Worm (Caenorhabditis elegans) whole organism, L1 larva: Measurements from ENCODE around the gene Y15E3A.5.
A peak's percentile ranks its signal among the peaks of the same experiment; 100 is the strongest.

Experiments used
- aly-2 ChIP-seq: fragments of 150-350 bp; optimal IDR thresholded peaks from 2 replicates; lab custom pipeline; 2014; ENCODE audit warnings: missing biosample characterization, missing genetic modification characterization
- blmp-1 ChIP-seq: fragments of 150-350 bp; optimal IDR thresholded peaks from 2 replicates; lab custom pipeline; 2014; ENCODE audit warnings: missing biosample characterization, missing genetic modification characterization
- ceh-8 ChIP-seq: fragments of 200-800 bp; sonication (Bioruptor generic); optimal IDR thresholded peaks from 2 replicates; lab custom pipeline; 2018; ENCODE audit warnings: mild to moderate bottlenecking, missing genetic modification characterization, moderate library complexity, missing compliant biosample characterization
- dpl-1 ChIP-seq, 3 experiments: fragments of 150-350 bp in 2 of 3; sonication (generic microtip) in 1 of 3; optimal IDR thresholded peaks; 2 replicates each; lab custom pipeline; 2014 to 2017; ENCODE audit warnings: missing biosample characterization in 3 of 3, missing genetic modification characterization in 3 of 3, missing genetic modification reagents in 3 of 3
- efl-1 ChIP-seq, 4 experiments: fragments of 150-350 bp; optimal IDR thresholded peaks in 3 of 4; peaks in 1 of 4; 1 replicate in 1 of 4; 2 replicates in 3 of 4; lab custom pipeline; 2014; ENCODE audit warnings: missing biosample characterization in 2 of 4, missing genetic modification characterization in 2 of 4, missing genetic modification reagents in 2 of 4
- efl-3 ChIP-seq: fragments of 200-800 bp; sonication (Bioruptor generic); optimal IDR thresholded peaks from 2 replicates; lab custom pipeline; 2018; ENCODE audit warnings: mild to moderate bottlenecking, missing genetic modification characterization, missing compliant biosample characterization
- egl-27 ChIP-seq, 2 experiments: fragments of 150-350 bp in 1 of 2; sonication (generic microtip); optimal IDR thresholded peaks; 3 replicates each; lab custom pipeline; 2017 to 2018; ENCODE audit warnings: missing biosample characterization in 2 of 2, missing genetic modification characterization in 2 of 2, missing genetic modification reagents in 2 of 2
- fkh-10 ChIP-seq: sonication (generic microtip); optimal IDR thresholded peaks from 2 replicates; lab custom pipeline; 2017; ENCODE audit warnings: missing biosample characterization, missing genetic modification reagents, missing genetic modification characterization
- fkh-4 ChIP-seq: sonication (generic microtip); optimal IDR thresholded peaks from 2 replicates; lab custom pipeline; 2016; ENCODE audit warnings: missing compliant biosample characterization, missing genetic modification characterization, borderline replicate concordance
- fos-1 ChIP-seq: fragments of 150-350 bp; optimal IDR thresholded peaks from 2 replicates; lab custom pipeline; 2014; ENCODE audit warnings: missing biosample characterization, missing genetic modification characterization
- grh-1 ChIP-seq: fragments of 200-800 bp; sonication (Bioruptor generic); IDR thresholded peaks from 2 replicates; pipeline ENCODE4 v1.3.6; 2022; ENCODE audit warnings: missing genetic modification reagents, missing genetic modification characterization, missing compliant biosample characterization
- isw-1 ChIP-seq: fragments of 200-800 bp; sonication (Bioruptor generic); IDR thresholded peaks from 2 replicates; pipeline ENCODE4 v1.3.6; 2022; ENCODE audit warnings: missing genetic modification characterization, missing compliant biosample characterization
- lin-14 ChIP-seq: fragments of 200-800 bp; sonication (Bioruptor generic); optimal IDR thresholded peaks from 2 replicates; lab custom pipeline; 2018; ENCODE audit warnings: mild to moderate bottlenecking, missing genetic modification characterization, moderate library complexity, missing compliant biosample characterization
- lin-15B ChIP-seq: fragments of 150-350 bp; sonication (generic microtip); optimal IDR thresholded peaks from 3 replicates; lab custom pipeline; 2014; ENCODE audit warnings: missing biosample characterization, missing genetic modification characterization
- lsy-2 ChIP-seq, 2 experiments: fragments of 150-350 bp; optimal IDR thresholded peaks; 2 replicates each; lab custom pipeline; 2014; ENCODE audit warnings: missing biosample characterization in 2 of 2, missing genetic modification characterization in 2 of 2
- mdl-1 ChIP-seq, 2 experiments: fragments of 150-350 bp; optimal IDR thresholded peaks; 2 replicates each; lab custom pipeline; 2014 to 2017; ENCODE audit warnings: missing biosample characterization in 2 of 2, missing genetic modification characterization in 2 of 2, inconsistent platforms in 1 of 2
- mef-2 ChIP-seq: fragments of 150-350 bp; optimal IDR thresholded peaks from 2 replicates; lab custom pipeline; 2014; ENCODE audit warnings: missing biosample characterization, missing genetic modification characterization
- mep-1 ChIP-seq: fragments of 150-350 bp; optimal IDR thresholded peaks from 2 replicates; lab custom pipeline; 2014; ENCODE audit warnings: missing biosample characterization, missing genetic modification characterization
- nhr-11 ChIP-seq: fragments of 150-350 bp; optimal IDR thresholded peaks from 2 replicates; lab custom pipeline; 2014; ENCODE audit warnings: missing biosample characterization, missing genetic modification characterization
- nhr-19 ChIP-seq: fragments of 200-800 bp; sonication (Bioruptor generic); conservative IDR thresholded peaks from 2 replicates; pipeline ENCODE4 v1.3.6; 2022; ENCODE audit warnings: missing genetic modification characterization, missing compliant biosample characterization
- nhr-20 ChIP-seq: sonication (generic microtip); optimal IDR thresholded peaks from 2 replicates; lab custom pipeline; 2016; ENCODE audit warnings: mild to moderate bottlenecking, missing genetic modification characterization, missing compliant biosample characterization
- nhr-47 ChIP-seq: sonication (generic microtip); optimal IDR thresholded peaks from 2 replicates; lab custom pipeline; 2016; ENCODE audit warnings: mild to moderate bottlenecking, missing genetic modification characterization, moderate library complexity, missing compliant biosample characterization
- nhr-71 ChIP-seq: sonication (generic microtip); optimal IDR thresholded peaks from 2 replicates; lab custom pipeline; 2016; ENCODE audit warnings: mild to moderate bottlenecking, missing genetic modification characterization, moderate library complexity, missing compliant biosample characterization
- nhr-76 ChIP-seq: sonication (generic microtip); optimal IDR thresholded peaks from 2 replicates; lab custom pipeline; 2017; ENCODE audit warnings: missing biosample characterization, missing genetic modification characterization
- nhr-77 ChIP-seq: fragments of 150-350 bp; optimal IDR thresholded peaks from 2 replicates; lab custom pipeline; 2014; ENCODE audit warnings: missing biosample characterization, missing genetic modification characterization
- nhr-84 ChIP-seq: sonication (generic microtip); optimal IDR thresholded peaks from 2 replicates; lab custom pipeline; 2017; ENCODE audit warnings: missing biosample characterization, missing genetic modification characterization
- nhr-85 ChIP-seq: sonication (generic microtip); peaks from one replicate; lab custom pipeline; 2016; ENCODE audit warnings: missing genetic modification characterization, inconsistent platforms, missing compliant biosample characterization
- nhr-90 ChIP-seq: sonication (generic microtip); optimal IDR thresholded peaks from 2 replicates; lab custom pipeline; 2016; ENCODE audit warnings: mild to moderate bottlenecking, missing genetic modification characterization, missing compliant biosample characterization; ENCODE audit not compliant: poor library complexity
- pax-3 ChIP-seq: fragments of 200-800 bp; sonication (Bioruptor generic); optimal IDR thresholded peaks from 2 replicates; lab custom pipeline; 2018; ENCODE audit warnings: mild to moderate bottlenecking, missing genetic modification characterization, moderate library complexity, missing compliant biosample characterization
- pqm-1 ChIP-seq: sonication (generic microtip); optimal IDR thresholded peaks from 3 replicates; lab custom pipeline; 2017; ENCODE audit warnings: missing biosample characterization, missing genetic modification characterization
- rnt-1 ChIP-seq: sonication (generic microtip); optimal IDR thresholded peaks from 2 replicates; lab custom pipeline; 2016; ENCODE audit warnings: mild to moderate bottlenecking, missing genetic modification characterization, moderate library complexity, missing compliant biosample characterization
- skn-1 ChIP-seq: fragments of 150-350 bp; optimal IDR thresholded peaks from 2 replicates; lab custom pipeline; 2014; ENCODE audit warnings: missing biosample characterization, missing genetic modification characterization
- snpc-4 ChIP-seq: fragments of 150-350 bp; optimal IDR thresholded peaks from 2 replicates; lab custom pipeline; 2014; ENCODE audit warnings: missing biosample characterization, missing genetic modification characterization
- snu-23 ChIP-seq: sonication (generic microtip); optimal IDR thresholded peaks from 2 replicates; lab custom pipeline; 2016; ENCODE audit warnings: missing genetic modification characterization, missing compliant biosample characterization
- sup-37 ChIP-seq: fragments of 200-800 bp; sonication (Bioruptor generic); optimal IDR thresholded peaks from 2 replicates; lab custom pipeline; 2018; ENCODE audit warnings: mild to moderate bottlenecking, missing genetic modification characterization, missing compliant biosample characterization
- tbx-2 ChIP-seq: sonication (generic microtip); optimal IDR thresholded peaks from 2 replicates; lab custom pipeline; 2016; ENCODE audit warnings: missing genetic modification characterization, missing compliant biosample characterization
- unc-130 ChIP-seq: fragments of 150-350 bp; optimal IDR thresholded peaks from 2 replicates; lab custom pipeline; 2017; ENCODE audit warnings: missing biosample characterization, missing genetic modification characterization, inconsistent platforms
- unc-62 ChIP-seq: fragments of 150-350 bp; optimal IDR thresholded peaks from 2 replicates; lab custom pipeline; 2014; ENCODE audit warnings: missing biosample characterization, missing genetic modification reagents, missing genetic modification characterization
- ztf-4 ChIP-seq: fragments of 150-350 bp; optimal IDR thresholded peaks from 2 replicates; lab custom pipeline; 2014; ENCODE audit warnings: missing biosample characterization, missing genetic modification characterization

Gene Y15E3A.5

DNA sequence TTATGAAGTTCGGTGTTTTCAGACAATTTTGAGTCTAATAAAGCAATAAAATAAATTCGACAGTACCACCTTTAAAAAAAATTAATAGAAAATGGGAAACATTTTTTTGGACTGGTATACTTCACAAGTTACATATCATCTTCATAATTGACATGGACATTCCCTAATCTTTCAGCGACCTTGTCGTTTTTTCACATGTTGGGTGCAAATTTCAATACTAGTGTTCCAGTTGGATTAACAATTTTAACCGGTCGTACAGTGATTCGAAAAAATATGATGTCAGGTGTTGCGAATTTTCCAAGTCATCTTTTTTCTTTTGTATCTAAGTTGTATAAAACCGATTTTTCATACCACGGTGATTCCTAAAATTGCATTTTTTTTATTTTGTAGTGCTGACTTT, 12.0 kb upstream of the Y15E3A.5 start:
- TF ChIP-seq nhr-85: peak; percentile 72
- no peak for TF ChIP-seq nhr-47 (tag; lab: Kevin White, UChicago)

DNA sequence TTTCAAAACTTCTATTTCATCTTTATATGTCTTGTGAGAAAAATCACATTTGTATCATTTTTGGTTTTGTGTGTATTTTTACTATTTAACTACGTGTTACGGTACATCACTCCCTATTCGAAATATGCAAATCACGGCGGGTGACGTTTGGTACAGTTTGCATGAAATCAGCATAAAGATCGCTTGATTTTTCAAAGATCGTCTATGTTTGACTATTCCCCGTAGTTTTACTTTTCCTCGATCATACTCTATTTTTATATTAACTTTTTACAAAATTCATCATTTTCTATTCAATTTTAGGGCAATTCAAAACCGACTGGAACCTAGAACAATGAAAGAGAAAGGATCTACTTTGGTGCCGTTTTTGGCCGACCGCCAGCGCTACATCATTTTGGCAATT, 9.7 kb upstream of the Y15E3A.5 start, which contains the start of gene Y15E3A.4:
TSS of gene Y15E3A.4 (plus strand) at position 301 of the 400 bp plus-strand sequence.
- TF ChIP-seq dpl-1 (GFP tag; optimal IDR thresholded peaks at IDR 0.05; lab: Kevin White, UChicago): no peak
- no peak for TF ChIP-seq fos-1 (tag; lab: Kevin White, UChicago)
- no peak for TF ChIP-seq nhr-47 (tag; lab: Kevin White, UChicago)
- no peak for TF ChIP-seq lin-14
- no peak for TF ChIP-seq ztf-4 (tag; lab: Kevin White, UChicago)

DNA sequence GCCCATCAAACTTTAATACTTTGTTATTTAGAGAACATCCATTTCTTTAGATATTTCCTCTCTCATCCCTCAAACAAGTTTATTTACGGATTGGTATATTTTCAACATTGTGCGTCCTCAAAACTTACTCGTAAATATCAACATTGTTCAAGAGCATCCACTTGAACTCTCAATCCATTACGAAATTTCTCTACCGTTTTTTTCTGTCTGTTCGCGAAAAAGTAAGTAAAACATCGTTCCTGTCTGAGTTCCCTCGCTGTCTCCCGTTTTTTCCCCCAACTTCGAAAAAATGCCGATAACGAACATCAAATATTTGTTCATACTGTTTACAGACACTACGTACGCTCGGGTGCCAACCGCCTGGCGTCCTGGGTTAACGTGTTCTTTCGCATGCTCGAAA, 5.5 kb upstream of the Y15E3A.5 start:
- peak; percentile 43 for TF ChIP-seq tbx-2 (tag; lab: Kevin White, UChicago)
- TF ChIP-seq fkh-10: no peak
- TF ChIP-seq nhr-20 (tag; lab: Kevin White, UChicago): peak; percentile 13
- TF ChIP-seq sup-37 (GFP tag; lab: Kevin White, UChicago): peak; percentile 17
- 0 out of 2 replicates have a peak, but pooled peaks have one; percentile 5 for TF ChIP-seq nhr-19 (GFP tag; lab: Robert Waterston, UW)
- TF ChIP-seq pax-3: no peak
- TF ChIP-seq nhr-71 (tag; lab: Kevin White, UChicago): no peak
- no peak for TF ChIP-seq mef-2
- no peak for TF ChIP-seq lin-15B (tag; lab: Kevin White, UChicago)
- TF ChIP-seq pqm-1 (tag; lab: Kevin White, UChicago): no peak
- TF ChIP-seq nhr-77: peak; percentile 53
- no peak for TF ChIP-seq unc-62 (GFP tag; lab: Kevin White, UChicago)
- peak in 1 of 2 experiments; percentile 23 for TF ChIP-seq mdl-1 (tag; optimal IDR thresholded peaks at IDR 0.05; lab: Kevin White, UChicago)
- no peak for TF ChIP-seq nhr-11 (tag; lab: Kevin White, UChicago)
- no peak for TF ChIP-seq rnt-1
- 0 out of 2 replicates have a peak, but pooled peaks have one; percentile 9 for TF ChIP-seq grh-1 (GFP tag; lab: Robert Waterston, UW)
- no peak for TF ChIP-seq nhr-84 (tag; lab: Kevin White, UChicago)
- peak in 1 of 2 experiments; percentile 15 for TF ChIP-seq lsy-2 (tag; optimal IDR thresholded peaks at IDR 0.05; lab: Kevin White, UChicago)
- no peak for TF ChIP-seq fos-1 (tag; lab: Kevin White, UChicago)
- TF ChIP-seq egl-27 (tag; optimal IDR thresholded peaks at IDR 0.05; lab: Kevin White, UChicago): no peak
- TF ChIP-seq ceh-8 (GFP tag; lab: Kevin White, UChicago): no peak
- TF ChIP-seq lin-14: peak; percentile 63
- no peak for TF ChIP-seq nhr-76 (tag; lab: Kevin White, UChicago)

DNA sequence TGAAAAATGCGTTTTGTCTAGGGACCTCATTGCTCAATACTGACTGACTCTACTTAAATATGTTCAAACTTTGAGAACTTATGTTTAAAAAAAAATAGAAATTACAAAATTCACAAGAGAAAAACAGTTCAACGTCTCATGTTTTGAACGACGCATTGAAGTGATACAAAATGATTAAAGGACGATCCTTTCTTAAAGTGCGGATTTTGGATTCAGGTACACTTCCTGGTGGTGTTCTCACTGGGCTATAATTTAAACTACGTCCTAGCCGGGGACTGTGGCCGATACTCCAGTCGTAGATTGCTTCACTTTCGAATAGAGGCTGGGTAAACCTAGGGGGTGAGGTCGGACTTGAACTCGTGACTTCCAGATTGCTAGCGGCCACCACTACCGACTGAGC, 4.7 kb upstream of the Y15E3A.5 start:
- TF ChIP-seq nhr-77: no peak
- TF ChIP-seq blmp-1 (tag; lab: Kevin White, UChicago): no peak
- TF ChIP-seq mep-1 (tag; lab: Kevin White, UChicago): no peak
- no peak for TF ChIP-seq efl-3
- TF ChIP-seq isw-1 (GFP tag; lab: Robert Waterston, UW): no peak
- no peak for TF ChIP-seq snpc-4 (tag; lab: Kevin White, UChicago)
- TF ChIP-seq sup-37 (GFP tag; lab: Kevin White, UChicago): no peak
- no peak for TF ChIP-seq mef-2
- TF ChIP-seq unc-130 (tag; lab: Kevin White, UChicago): no peak
- no peak for TF ChIP-seq nhr-20 (tag; lab: Kevin White, UChicago)
- TF ChIP-seq pax-3: no peak
- TF ChIP-seq nhr-90 (tag; lab: Kevin White, UChicago): no peak

DNA sequence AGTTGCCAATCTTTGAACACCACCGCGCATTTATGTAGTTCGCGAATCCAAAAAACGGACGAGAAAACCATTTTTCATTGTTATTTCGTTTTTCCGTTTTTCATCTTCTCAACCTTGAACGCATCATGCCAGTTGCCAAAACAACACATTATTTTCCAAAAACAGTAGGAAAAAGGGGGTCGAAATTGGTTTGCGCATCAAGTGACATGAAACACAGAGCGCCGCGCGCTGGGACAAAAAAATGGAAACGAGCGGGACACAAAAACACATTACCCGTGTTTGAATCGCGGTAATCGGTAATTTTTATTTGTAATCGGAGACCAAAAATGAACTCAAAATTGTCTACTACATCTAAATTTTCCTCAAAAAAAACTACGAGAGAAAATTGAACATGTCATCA, 4.0 kb upstream of the Y15E3A.5 start:
- no peak for TF ChIP-seq aly-2 (tag; lab: Kevin White, UChicago)
- peak; percentile 57 for TF ChIP-seq blmp-1 (tag; lab: Kevin White, UChicago)
- TF ChIP-seq skn-1 (tag; lab: Kevin White, UChicago): no peak
- TF ChIP-seq nhr-71 (tag; lab: Kevin White, UChicago): no peak
- TF ChIP-seq mef-2: no peak
- TF ChIP-seq snu-23 (GFP tag; lab: Kevin White, UChicago): no peak
- no peak for TF ChIP-seq nhr-47 (tag; lab: Kevin White, UChicago)
- no peak for TF ChIP-seq nhr-11 (tag; lab: Kevin White, UChicago)
- TF ChIP-seq fkh-4: no peak
- no peak for TF ChIP-seq efl-1 (optimal IDR thresholded peaks at IDR 0.05; lab: Kevin White, UChicago)
- peak in 1 of 2 experiments; percentile 24 for TF ChIP-seq efl-1 (GFP tag; optimal IDR thresholded peaks at IDR 0.05 in 1 of 2; lab: Kevin White, UChicago)
- no peak for TF ChIP-seq unc-62 (GFP tag; lab: Kevin White, UChicago)
- TF ChIP-seq lin-14: peak; percentile 57
- TF ChIP-seq mep-1 (tag; lab: Kevin White, UChicago): peak; percentile 11
- peak; percentile 66 for TF ChIP-seq nhr-85
